Fruit fly (Drosophila melanogaster): ENCODE results near the gene wrm1.

wrm1 gene

DNA sequence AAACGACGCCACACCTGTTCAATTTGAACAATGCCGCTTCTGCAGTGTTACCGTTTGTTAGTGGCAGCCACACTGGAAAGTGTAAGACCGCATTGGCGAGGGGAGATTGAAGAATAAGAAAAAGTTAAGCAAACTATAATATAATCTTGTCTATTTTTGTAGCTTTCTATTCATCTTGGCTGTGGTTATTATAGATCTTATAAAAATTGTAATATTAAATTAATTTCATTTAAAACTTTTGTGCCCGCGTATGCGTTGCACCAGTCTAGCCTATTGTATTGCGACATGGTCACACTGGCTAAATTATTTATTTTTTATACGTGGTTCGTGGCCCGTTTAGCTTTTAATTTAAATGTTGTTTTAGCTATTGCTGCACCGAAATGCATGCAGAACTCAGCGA is 11.7 kb downstream of the wrm1 start, which contains the start of the genes RhoGEF4 and Rint1 (continued):
- TF ChIP-seq gce (GFP tag; IDR thresholded peaks at IDR 0.05) (no peak), CG9817 (tag; optimal IDR thresholded peaks at IDR 0.05) (peak; percentile 71), CG10431 (GFP tag; optimal IDR thresholded peaks at IDR 0.05) (no peak), insv (GFP tag; optimal IDR thresholded peaks at IDR 0.05) (no peak), h (optimal IDR thresholded peaks at IDR 0.05) (no peak), CG4424 (GFP tag; optimal IDR thresholded peaks at IDR 0.05) (peak; percentile 61), abd-A (tag; optimal IDR thresholded peaks at IDR 0.05) (no peak), Fer1 (GFP tag; optimal IDR thresholded peaks at IDR 0.05) (peak; percentile 61), schlank (tag; optimal IDR thresholded peaks at IDR 0.05) (no peak), Ssrp (tag; optimal IDR thresholded peaks at IDR 0.05) (peak; percentile 76), Camta (GFP tag; optimal IDR thresholded peaks at IDR 0.05) (peak; percentile 19), Abd-B (GFP tag; optimal IDR thresholded peaks at IDR 0.05) (peak; percentile 77), vvl (GFP tag; IDR thresholded peaks at IDR 0.05) (peak; percentile 82), Deaf1 (tag; optimal IDR thresholded peaks at IDR 0.05) (no peak), CG1603 (tag; optimal IDR thresholded peaks at IDR 0.05) (no peak), MESR4 (GFP tag; optimal IDR thresholded peaks at IDR 0.05) (peak; percentile 28), ranshi (GFP tag; IDR thresholded peaks at IDR 0.05) (peak; percentile 79; the same call in 1 of the 2 replicates), Hsf (GFP tag; optimal IDR thresholded peaks at IDR 0.05) (peak; percentile 63), run (tag; optimal IDR thresholded peaks at IDR 0.05) (no peak), Hmr (GFP tag; optimal IDR thresholded peaks at IDR 0.05) (peak; percentile 61), tx (GFP tag; optimal IDR thresholded peaks at IDR 0.05) (peak; percentile 48), CG5953 (GFP tag; IDR thresholded peaks at IDR 0.05) (0 out of 2 replicates have a peak, but pooled peaks have one; percentile 7), NfI (GFP tag; optimal IDR thresholded peaks at IDR 0.05) (peak; percentile 65), dm (GFP tag; optimal IDR thresholded peaks at IDR 0.05) (peak; percentile 37), z (GFP tag; IDR thresholded peaks at IDR 0.05) (no peak), CG6654 (GFP tag; optimal IDR thresholded peaks at IDR 0.05) (no peak), caup (GFP tag; optimal IDR thresholded peaks at IDR 0.05; ENCODE audit: severe bottlenecking) (peak; percentile 34), CG6765 (GFP tag; optimal IDR thresholded peaks at IDR 0.05) (no peak), CG31365 (tag; optimal IDR thresholded peaks at IDR 0.05) (no peak), salm (tag; optimal IDR thresholded peaks at IDR 0.05) (no peak), C15 (GFP tag; IDR thresholded peaks at IDR 0.05) (no peak), HHEX (GFP tag; optimal IDR thresholded peaks at IDR 0.05) (no peak), Oaz (GFP tag; IDR thresholded peaks at IDR 0.05) (no peak), CG11085 (GFP tag; IDR thresholded peaks at IDR 0.05) (peak; percentile 38; the same call in 1 of the 2 replicates), NFAT (GFP tag; IDR thresholded peaks at IDR 0.05) (peak; percentile 67), lilli (GFP tag; optimal IDR thresholded peaks at IDR 0.05) (peak; percentile 82), CG12155 (GFP tag; optimal IDR thresholded peaks at IDR 0.05) (peak; percentile 73), Dbx (GFP tag; IDR thresholded peaks at IDR 0.05) (peak; percentile 81; the same call in 2 of the 3 replicates), CG6175 (GFP tag; IDR thresholded peaks at IDR 0.05) (no peak), lov (optimal IDR thresholded peaks at IDR 0.05) (no peak), lov (GFP tag; IDR thresholded peaks at IDR 0.05) (peak; percentile 39; the same call in 1 of the 3 replicates), NC2β (GFP tag; optimal IDR thresholded peaks at IDR 0.05) (no peak), Lhr (GFP tag; optimal IDR thresholded peaks at IDR 0.05) (peak; percentile 68), CG1529 (GFP tag; optimal IDR thresholded peaks at IDR 0.05) (peak; percentile 23), phol (tag; optimal IDR thresholded peaks at IDR 0.05) (peak; percentile 81), Spps (tag; optimal IDR thresholded peaks at IDR 0.05) (no peak), hb (GFP tag; IDR thresholded peaks at IDR 0.05; ENCODE audit: partially characterized antibody) (no peak), CG11723 (GFP tag; optimal IDR thresholded peaks at IDR 0.05) (no peak), fd3F (GFP tag; optimal IDR thresholded peaks at IDR 0.05) (peak; percentile 43), zf30C (GFP tag; optimal IDR thresholded peaks at IDR 0.05) (no peak), CG12391 (tag; optimal IDR thresholded peaks at IDR 0.05) (peak; percentile 86), CG4730 (GFP tag; IDR thresholded peaks at IDR 0.05) (peak; percentile 65; the same call in 1 of the 2 replicates)

Data from whole organism, embryonic.